Worm (Caenorhabditis elegans) whole organism, L3 larva: ENCODE data around the gene cpar-1.
A peak's percentile ranks its signal among the peaks of the same experiment; 100 is the strongest.

Experiments
- R02D3.7 ChIP-seq: fragments of 150-350 bp; optimal IDR thresholded peaks from 2 replicates; lab custom pipeline; 2014; ENCODE audit warnings: missing biosample characterization, missing genetic modification characterization
- ZK546.5 ChIP-seq: sonication (generic microtip); optimal IDR thresholded peaks from 2 replicates; lab custom pipeline; 2017; ENCODE audit warnings: missing biosample characterization, missing genetic modification characterization
- aly-2 ChIP-seq: fragments of 150-350 bp; optimal IDR thresholded peaks from 2 replicates; lab custom pipeline; 2014; ENCODE audit warnings: missing biosample characterization, missing genetic modification characterization
- ama-1 ChIP-seq: fragments of 150-350 bp; optimal IDR thresholded peaks from 2 replicates; lab custom pipeline; 2018
- ceh-16 ChIP-seq: sonication (generic microtip); optimal IDR thresholded peaks from 2 replicates; lab custom pipeline; 2017; ENCODE audit warnings: missing biosample characterization, missing genetic modification characterization
- ceh-28 ChIP-seq: fragments of 150-350 bp; optimal IDR thresholded peaks from 2 replicates; lab custom pipeline; 2014; ENCODE audit warnings: missing biosample characterization, missing genetic modification reagents, missing genetic modification characterization
- ceh-82 ChIP-seq: fragments of 150-350 bp; optimal IDR thresholded peaks from 2 replicates; lab custom pipeline; 2014; ENCODE audit warnings: missing biosample characterization, missing genetic modification characterization
- ceh-9 ChIP-seq: sonication (generic microtip); optimal IDR thresholded peaks from 2 replicates; lab custom pipeline; 2018; ENCODE audit warnings: missing biosample characterization, missing genetic modification characterization
- daf-12 ChIP-seq: fragments of 150-350 bp; optimal IDR thresholded peaks from 2 replicates; lab custom pipeline; 2014; ENCODE audit warnings: missing biosample characterization, missing genetic modification reagents, missing genetic modification characterization
- egl-27 ChIP-seq: sonication (generic microtip); optimal IDR thresholded peaks from 4 replicates; lab custom pipeline; 2017; ENCODE audit warnings: missing biosample characterization, missing genetic modification reagents, missing genetic modification characterization
- egl-5 ChIP-seq: fragments of 150-350 bp; optimal IDR thresholded peaks from 2 replicates; lab custom pipeline; 2017; ENCODE audit warnings: missing biosample characterization, missing genetic modification reagents, missing genetic modification characterization, inconsistent platforms
- elt-1 ChIP-seq: fragments of 150-350 bp; optimal IDR thresholded peaks from 2 replicates; lab custom pipeline; 2014; ENCODE audit warnings: missing biosample characterization, missing genetic modification characterization
- elt-2 ChIP-seq: sonication (generic microtip); optimal IDR thresholded peaks from 2 replicates; lab custom pipeline; 2016; ENCODE audit warnings: missing genetic modification reagents, mild to moderate bottlenecking, missing genetic modification characterization, missing compliant biosample characterization
- elt-3 ChIP-seq, 3 experiments: fragments of 150-350 bp in 1 of 3; sonication (generic microtip) in 2 of 3; optimal IDR thresholded peaks; 2 replicates in 2 of 3; 4 replicates in 1 of 3; lab custom pipeline; 2014 to 2017; ENCODE audit warnings: missing biosample characterization in 3 of 3, missing genetic modification characterization in 3 of 3
- eor-1 ChIP-seq, 2 experiments: fragments of 150-350 bp; optimal IDR thresholded peaks; 2 replicates each; lab custom pipeline; 2014 to 2018; ENCODE audit warnings: missing biosample characterization in 2 of 2, missing genetic modification characterization in 2 of 2
- fkh-10 ChIP-seq: sonication (generic microtip); optimal IDR thresholded peaks from 2 replicates; lab custom pipeline; 2017; ENCODE audit warnings: missing biosample characterization, missing genetic modification reagents, missing genetic modification characterization
- fkh-2 ChIP-seq: fragments of 150-350 bp; optimal IDR thresholded peaks from 2 replicates; lab custom pipeline; 2014; ENCODE audit warnings: missing biosample characterization, missing genetic modification reagents, missing genetic modification characterization
- fos-1 ChIP-seq: fragments of 150-350 bp; optimal IDR thresholded peaks from 2 replicates; lab custom pipeline; 2014; ENCODE audit warnings: missing biosample characterization, missing genetic modification characterization
- hmg-11 ChIP-seq: sonication (generic microtip); optimal IDR thresholded peaks from 2 replicates; lab custom pipeline; 2016; ENCODE audit warnings: missing genetic modification characterization, missing compliant biosample characterization
- jun-1 ChIP-seq: fragments of 150-350 bp; optimal IDR thresholded peaks from 2 replicates; lab custom pipeline; 2014; ENCODE audit warnings: missing biosample characterization, missing genetic modification reagents, missing genetic modification characterization
- lin-15B ChIP-seq: fragments of 150-350 bp; optimal IDR thresholded peaks from 2 replicates; lab custom pipeline; 2014; ENCODE audit warnings: missing biosample characterization, missing genetic modification characterization
- lin-39 ChIP-seq: fragments of 150-350 bp; optimal IDR thresholded peaks from 2 replicates; lab custom pipeline; 2018; ENCODE audit warnings: missing biosample characterization, missing genetic modification reagents, missing genetic modification characterization
- lsy-12 ChIP-seq: sonication (generic microtip); optimal IDR thresholded peaks from 2 replicates; lab custom pipeline; 2016; ENCODE audit warnings: mild to moderate bottlenecking, missing genetic modification characterization, missing compliant biosample characterization
- mdl-1 ChIP-seq: fragments of 150-350 bp; optimal IDR thresholded peaks from 2 replicates; lab custom pipeline; 2014; ENCODE audit warnings: missing biosample characterization, missing genetic modification characterization
- mml-1 ChIP-seq: fragments of 150-350 bp; sonication (generic microtip); optimal IDR thresholded peaks from 3 replicates; lab custom pipeline; 2014; ENCODE audit warnings: missing biosample characterization, missing genetic modification characterization
- nfya-1 ChIP-seq: sonication (generic microtip); optimal IDR thresholded peaks from 2 replicates; lab custom pipeline; 2017; ENCODE audit warnings: missing genetic modification characterization, mild to moderate bottlenecking, missing compliant biosample characterization, antibody characterized with exemption, moderate library complexity; ENCODE audit not compliant: insufficient read depth
- nhr-11 ChIP-seq: fragments of 150-350 bp; optimal IDR thresholded peaks from 2 replicates; lab custom pipeline; 2014; ENCODE audit warnings: missing biosample characterization, missing genetic modification characterization
- nhr-12 ChIP-seq: fragments of 150-350 bp; optimal IDR thresholded peaks from 2 replicates; lab custom pipeline; 2014; ENCODE audit warnings: missing biosample characterization, missing genetic modification characterization
- nhr-23 ChIP-seq: fragments of 150-350 bp; optimal IDR thresholded peaks from 2 replicates; lab custom pipeline; 2014; ENCODE audit warnings: missing biosample characterization, missing genetic modification reagents, missing genetic modification characterization
- nhr-237 ChIP-seq: fragments of 150-350 bp; optimal IDR thresholded peaks from 2 replicates; lab custom pipeline; 2014; ENCODE audit warnings: missing biosample characterization, missing genetic modification characterization
- nhr-25 ChIP-seq: sonication (generic microtip); optimal IDR thresholded peaks from 2 replicates; lab custom pipeline; 2017; ENCODE audit warnings: missing biosample characterization, missing genetic modification characterization
- nhr-28 ChIP-seq: fragments of 150-350 bp; optimal IDR thresholded peaks from 2 replicates; lab custom pipeline; 2014; ENCODE audit warnings: missing biosample characterization, missing genetic modification characterization
- nhr-43 ChIP-seq: sonication (generic microtip); optimal IDR thresholded peaks from 2 replicates; lab custom pipeline; 2016; ENCODE audit warnings: mild to moderate bottlenecking, missing genetic modification characterization, missing compliant biosample characterization; ENCODE audit not compliant: poor library complexity, severe bottlenecking
- nhr-67 ChIP-seq: fragments of 150-350 bp; optimal IDR thresholded peaks from 2 replicates; lab custom pipeline; 2014; ENCODE audit warnings: missing biosample characterization, missing genetic modification characterization
- nhr-76 ChIP-seq: fragments of 150-350 bp; sonication (generic microtip); optimal IDR thresholded peaks from 5 replicates; lab custom pipeline; 2014; ENCODE audit warnings: missing biosample characterization, missing genetic modification characterization
- nhr-77 ChIP-seq: fragments of 150-350 bp; optimal IDR thresholded peaks from 2 replicates; lab custom pipeline; 2014; ENCODE audit warnings: missing biosample characterization, missing genetic modification characterization
- pha-4 ChIP-seq: fragments of 150-350 bp; optimal IDR thresholded peaks from 2 replicates; lab custom pipeline; 2014; ENCODE audit warnings: missing biosample characterization, missing genetic modification reagents, missing genetic modification characterization
- pqm-1 ChIP-seq: fragments of 150-350 bp; optimal IDR thresholded peaks from 2 replicates; lab custom pipeline; 2017; ENCODE audit warnings: missing biosample characterization, missing genetic modification characterization, inconsistent platforms
- sea-2 ChIP-seq: fragments of 150-350 bp; sonication (generic microtip); optimal IDR thresholded peaks from 4 replicates; lab custom pipeline; 2014; ENCODE audit warnings: missing biosample characterization, missing genetic modification reagents, missing genetic modification characterization
- skn-1 ChIP-seq: fragments of 150-350 bp; optimal IDR thresholded peaks from 2 replicates; lab custom pipeline; 2014; ENCODE audit warnings: missing biosample characterization, missing genetic modification characterization
- snpc-4 ChIP-seq: fragments of 150-350 bp; optimal IDR thresholded peaks from 2 replicates; lab custom pipeline; 2014; ENCODE audit warnings: missing biosample characterization, missing genetic modification characterization
- tbx-2 ChIP-seq: sonication (generic microtip); optimal IDR thresholded peaks from 2 replicates; lab custom pipeline; 2016; ENCODE audit warnings: mild to moderate bottlenecking, missing genetic modification characterization, missing compliant biosample characterization
- unc-39 ChIP-seq: sonication (generic microtip); optimal IDR thresholded peaks from 4 replicates; lab custom pipeline; 2017; ENCODE audit warnings: missing biosample characterization, missing genetic modification characterization
- unc-62 ChIP-seq: fragments of 150-350 bp; sonication (generic microtip); optimal IDR thresholded peaks from 4 replicates; lab custom pipeline; 2014; ENCODE audit warnings: missing biosample characterization, missing genetic modification reagents, missing genetic modification characterization
- zag-1 ChIP-seq: fragments of 150-350 bp; optimal IDR thresholded peaks from 2 replicates; lab custom pipeline; 2014; ENCODE audit warnings: missing biosample characterization, missing genetic modification characterization
- ztf-11 ChIP-seq: fragments of 150-350 bp; optimal IDR thresholded peaks from 2 replicates; lab custom pipeline; 2014; ENCODE audit warnings: missing biosample characterization, missing genetic modification characterization
- ztf-4 ChIP-seq: fragments of 150-350 bp; optimal IDR thresholded peaks from 2 replicates; lab custom pipeline; 2014; ENCODE audit warnings: missing biosample characterization, missing genetic modification characterization

The cpar-1 gene

ce11 chrIII:9441133-9441532 is 7.3 kb downstream of the cpar-1 start, which contains the start of gene emb-30:
Gene emb-30, minus strand, starts transcription at chrIII:9441460.
- TF ChIP-seq unc-62 (GFP tag; lab: Kevin White, UChicago) (no peak), R02D3.7 (tag; lab: Kevin White, UChicago) (no peak), fkh-10 (GFP tag; lab: Kevin White, UChicago) (no peak), nhr-43 (no peak), hmg-11 (tag; lab: Kevin White, UChicago) (no peak), ztf-4 (tag; lab: Kevin White, UChicago) (no peak), nhr-25 (tag; lab: Kevin White, UChicago) (no peak), elt-2 (tag; lab: Kevin White, UChicago) (peak; percentile 3), nhr-12 (tag; lab: Kevin White, UChicago) (no peak), skn-1 (tag; lab: Kevin White, UChicago) (no peak), lin-15B (tag; lab: Kevin White, UChicago) (no peak), ama-1 (lab: Kevin White, UChicago) (peak; percentile 4)
- TF ChIP-seq, all 47 proteins: peak for 2

DNA sequence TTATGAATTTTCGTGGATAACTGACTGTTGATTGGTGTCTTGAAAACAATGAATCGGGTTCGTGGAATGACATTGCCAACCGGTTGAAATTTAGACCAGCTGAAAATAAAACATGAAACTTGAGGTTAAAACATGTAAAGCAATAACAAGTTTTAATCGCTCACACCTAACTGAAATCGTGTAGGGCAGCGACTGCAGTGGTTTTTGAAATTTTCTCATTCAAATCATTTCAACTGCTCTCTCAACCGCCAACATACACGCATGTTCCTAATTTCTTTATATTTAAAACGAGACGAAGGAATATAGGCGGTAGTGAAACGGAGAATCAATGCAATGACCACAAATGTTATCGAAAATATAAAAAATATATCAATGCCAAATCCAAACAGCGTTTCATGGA is 9.0 kb downstream of the cpar-1 start:
- TF ChIP-seq pqm-1 (no peak), R02D3.7 (tag; lab: Kevin White, UChicago) (no peak), mdl-1 (tag; lab: Kevin White, UChicago) (no peak), nhr-67 (tag; lab: Kevin White, UChicago) (no peak)

- TF ChIP-seq nhr-25 (tag; lab: Kevin White, UChicago) (peak; percentile 85), tbx-2 (tag; lab: Kevin White, UChicago) (no peak), lin-39 (tag; lab: Kevin White, UChicago) (peak; percentile 95), lsy-12 (tag; lab: Kevin White, UChicago) (peak; percentile 60), ztf-4 (tag; lab: Kevin White, UChicago) (no peak), nhr-67 (tag; lab: Kevin White, UChicago) (no peak), unc-39 (tag; lab: Kevin White, UChicago) (no peak), aly-2 (tag; lab: Kevin White, UChicago) (no peak), skn-1 (tag; lab: Kevin White, UChicago) (peak; percentile 50), elt-2 (tag; lab: Kevin White, UChicago) (peak; percentile 48), R02D3.7 (tag; lab: Kevin White, UChicago) (peak; percentile 74), nfya-1 (tag; lab: Kevin White, UChicago) (peak; percentile 96), ceh-9 (no peak), nhr-11 (tag; lab: Kevin White, UChicago) (no peak), eor-1 (tag; optimal IDR thresholded peaks at IDR 0.05; lab: Kevin White, UChicago) (no peak), mdl-1 (tag; lab: Kevin White, UChicago) (no peak), ZK546.5 (tag; lab: Kevin White, UChicago) (no peak), daf-12 (tag; lab: Kevin White, UChicago) (no peak), ceh-28 (tag; lab: Kevin White, UChicago) (peak; percentile 97), egl-27 (tag; lab: Kevin White, UChicago) (no peak), nhr-12 (tag; lab: Kevin White, UChicago) (no peak), ama-1 (lab: Kevin White, UChicago) (peak; percentile 86), nhr-77 (tag; lab: Kevin White, UChicago) (no peak), hmg-11 (tag; lab: Kevin White, UChicago) (peak; percentile 67), ceh-16 (tag; lab: Kevin White, UChicago) (no peak), lin-15B (tag; lab: Kevin White, UChicago) (peak; percentile 93), pha-4 (tag; lab: Kevin White, UChicago) (peak; percentile 92), snpc-4 (tag; lab: Kevin White, UChicago) (peak; percentile 79), fos-1 (tag; lab: Kevin White, UChicago) (no peak), pqm-1 (peak; percentile 40), ztf-11 (no peak), ceh-82 (tag; lab: Kevin White, UChicago) (peak; percentile 14), jun-1 (tag; lab: Kevin White, UChicago) (peak; percentile 20), nhr-28 (tag; lab: Kevin White, UChicago) (no peak), nhr-23 (peak; percentile 89), elt-3 (tag; optimal IDR thresholded peaks at IDR 0.05; lab: Kevin White, UChicago) (no peak), nhr-237 (no peak), nhr-76 (tag; lab: Kevin White, UChicago) (no peak), nhr-43 (peak; percentile 21), fkh-10 (GFP tag; lab: Kevin White, UChicago) (peak; percentile 11), unc-62 (GFP tag; lab: Kevin White, UChicago) (no peak), mml-1 (no peak), fkh-2 (tag; lab: Kevin White, UChicago) (no peak), egl-5 (peak; percentile 66), zag-1 (peak; percentile 11), sea-2 (GFP tag; lab: Kevin White, UChicago) (peak; percentile 83), elt-1 (tag; lab: Kevin White, UChicago) (peak; percentile 25)
- TF ChIP-seq, all 47 proteins: peak for 23
These were observed 9.7 kb downstream of the cpar-1 start, which contains the start of gene pir-2 for ce11 chrIII:9443417-9444027. Gene pir-2, minus strand, starts transcription at chrIII:9443634.
